Fruit fly (Drosophila melanogaster) whole organism, embryonic: Measurements from ENCODE around the gene Cul5.

Experiments used
- Atf-2 ChIP-seq: fragments of 200-800 bp; sonication (Bioruptor generic); optimal IDR thresholded peaks from 2 replicates; lab custom pipeline; 2016; ENCODE audit warnings: missing biosample characterization, missing genetic modification characterization
- Awh ChIP-seq: fragments of 200-800 bp; sonication (Bioruptor generic); IDR thresholded peaks from 2 replicates; pipeline ENCODE4, ENCODE4 v1.3.6; 2022; ENCODE audit warnings: missing biosample characterization, missing genetic modification characterization
- B-H1 ChIP-seq: fragments of 200-800 bp; sonication (Bioruptor generic); IDR thresholded peaks from 3 replicates; pipeline ENCODE4 v1.3.6; 2022; ENCODE audit warnings: missing biosample characterization, missing genetic modification characterization
- CG10274 ChIP-seq: fragments of 200-800 bp; sonication (Bioruptor generic); optimal IDR thresholded peaks from 3 replicates; lab custom pipeline; 2017; ENCODE audit warnings: missing biosample characterization, mild to moderate bottlenecking, missing genetic modification characterization
- CG10654 ChIP-seq: fragments of 200-800 bp; sonication (Bioruptor generic); optimal IDR thresholded peaks from 2 replicates; lab custom pipeline; 2016; ENCODE audit warnings: missing biosample characterization, missing genetic modification characterization
- CG11093 ChIP-seq: fragments of 200-800 bp; sonication (Bioruptor generic); IDR thresholded peaks from 3 replicates; pipeline ENCODE4 v1.3.6; 2022; ENCODE audit warnings: missing biosample characterization, missing genetic modification characterization
- CG11560 ChIP-seq: fragments of 200-800 bp; sonication (Bioruptor generic); IDR thresholded peaks from 3 replicates; pipeline ENCODE4 v1.3.6; 2022; ENCODE audit warnings: missing biosample characterization, missing genetic modification characterization
- CG12071 ChIP-seq: fragments of 200-800 bp; sonication (Bioruptor generic); optimal IDR thresholded peaks from 3 replicates; lab custom pipeline; 2018; ENCODE audit warnings: missing biosample characterization, mild to moderate bottlenecking, missing genetic modification characterization
- CG13424 ChIP-seq: fragments of 200-800 bp; sonication (Bioruptor generic); optimal IDR thresholded peaks from 2 replicates; lab custom pipeline; 2019; ENCODE audit warnings: missing biosample characterization, mild to moderate bottlenecking, missing genetic modification characterization, moderate library complexity
- CG15601 ChIP-seq: fragments of 200-800 bp; sonication (Bioruptor generic); optimal IDR thresholded peaks from 3 replicates; lab custom pipeline; 2019; ENCODE audit warnings: missing biosample characterization, mild to moderate bottlenecking, missing genetic modification characterization, moderate library complexity
- CG1792 ChIP-seq: fragments of 200-800 bp; sonication (Bioruptor generic); optimal IDR thresholded peaks from 2 replicates; lab custom pipeline; 2016; ENCODE audit warnings: missing biosample characterization, missing genetic modification characterization
- CG18599 ChIP-seq: fragments of 200-800 bp; sonication (Bioruptor generic); optimal IDR thresholded peaks from 3 replicates; lab custom pipeline; 2017; ENCODE audit warnings: missing biosample characterization, missing genetic modification characterization, mild to moderate bottlenecking, moderate library complexity, missing genetic modification reagents
- CG18764 ChIP-seq: fragments of 200-800 bp; sonication (Bioruptor generic); optimal IDR thresholded peaks from 3 replicates; lab custom pipeline; 2016; ENCODE audit warnings: missing biosample characterization, missing genetic modification characterization
- CG2199 ChIP-seq: fragments of 200-800 bp; sonication (Bioruptor generic); IDR thresholded peaks from 3 replicates; pipeline ENCODE4 v1.3.6; 2022; ENCODE audit warnings: missing biosample characterization, missing genetic modification characterization
- CG31365 ChIP-seq: fragments of 200-800 bp; sonication (Bioruptor generic); optimal IDR thresholded peaks from 2 replicates; lab custom pipeline; 2018; ENCODE audit warnings: missing biosample characterization, mild to moderate bottlenecking, missing genetic modification characterization
- CG32532 ChIP-seq: fragments of 200-800 bp; sonication (Bioruptor generic); IDR thresholded peaks from 2 replicates; pipeline ENCODE4 v1.3.6; 2022; ENCODE audit warnings: missing biosample characterization, missing genetic modification characterization
- CG32772 ChIP-seq: fragments of 200-800 bp; sonication (Bioruptor generic); IDR thresholded peaks from 2 replicates; pipeline ENCODE4 v1.3.6; 2022; ENCODE audit warnings: missing biosample characterization, missing genetic modification characterization
- CG33557 ChIP-seq: fragments of 200-800 bp; sonication (Bioruptor generic); optimal IDR thresholded peaks from 2 replicates; lab custom pipeline; 2019; ENCODE audit warnings: missing biosample characterization, mild to moderate bottlenecking, missing genetic modification characterization, moderate library complexity
- CG5245 ChIP-seq: fragments of 200-800 bp; sonication (Bioruptor generic); optimal IDR thresholded peaks from 3 replicates; lab custom pipeline; 2016; ENCODE audit warnings: missing biosample characterization, missing genetic modification characterization
- CG7928 ChIP-seq: fragments of 200-800 bp; sonication (Bioruptor generic); optimal IDR thresholded peaks from 2 replicates; lab custom pipeline; 2017; ENCODE audit warnings: missing biosample characterization, mild to moderate bottlenecking, missing genetic modification characterization
- CG8089 ChIP-seq: fragments of 200-800 bp; sonication (Bioruptor generic); optimal IDR thresholded peaks from 3 replicates; lab custom pipeline; 2016; ENCODE audit warnings: missing biosample characterization, missing genetic modification characterization
- CTCF ChIP-seq: fragments of 200-800 bp; sonication (Bioruptor generic); optimal IDR thresholded peaks from 2 replicates; lab custom pipeline; 2017; ENCODE audit warnings: missing biosample characterization, mild to moderate bottlenecking, missing genetic modification characterization, moderate library complexity
- D19A ChIP-seq: fragments of 200-800 bp; optimal IDR thresholded peaks from 3 replicates; lab custom pipeline; 2019; ENCODE audit warnings: missing biosample characterization, mild to moderate bottlenecking, missing genetic modification characterization, moderate library complexity
- Ets97D ChIP-seq: fragments of 200-800 bp; sonication (Bioruptor generic); optimal IDR thresholded peaks from 3 replicates; lab custom pipeline; 2016; ENCODE audit warnings: missing biosample characterization, missing genetic modification characterization
- HHEX ChIP-seq: fragments of 200-800 bp; sonication (Bioruptor generic); optimal IDR thresholded peaks from 3 replicates; lab custom pipeline; 2017; ENCODE audit warnings: missing biosample characterization, mild to moderate bottlenecking, missing genetic modification characterization, missing genetic modification reagents
- Mrtf ChIP-seq: fragments of 200-800 bp; sonication (Bioruptor generic); IDR thresholded peaks from 3 replicates; pipeline ENCODE4 v1.3.6; 2022; ENCODE audit warnings: missing biosample characterization, missing genetic modification characterization
- NFAT ChIP-seq: fragments of 200-800 bp; sonication (Bioruptor generic); IDR thresholded peaks from 2 replicates; pipeline ENCODE4 v1.3.6; 2022; ENCODE audit warnings: missing biosample characterization, missing genetic modification characterization
- Neu2 ChIP-seq: fragments of 200-800 bp; sonication (Bioruptor generic); optimal IDR thresholded peaks from 3 replicates; lab custom pipeline; 2016; ENCODE audit warnings: missing biosample characterization, missing genetic modification characterization, borderline replicate concordance
- Pdp1 ChIP-seq, 2 experiments: fragments of 200-800 bp; sonication (Bioruptor generic); optimal IDR thresholded peaks; 3 replicates each; lab custom pipeline; 2016; ENCODE audit warnings: missing biosample characterization in 2 of 2, missing genetic modification characterization in 2 of 2, mild to moderate bottlenecking in 1 of 2, moderate library complexity in 1 of 2
- Xbp1 ChIP-seq: fragments of 200-800 bp; sonication (Bioruptor generic); optimal IDR thresholded peaks from 3 replicates; lab custom pipeline; 2016; ENCODE audit warnings: missing biosample characterization, mild to moderate bottlenecking, missing genetic modification characterization
- bsh ChIP-seq, 2 experiments: fragments of 200-800 bp; sonication (Bioruptor generic); optimal IDR thresholded peaks; 2 replicates each; lab custom pipeline; 2017 to 2018; ENCODE audit warnings: mild to moderate bottlenecking in 2 of 2, missing biosample characterization in 2 of 2, missing genetic modification characterization in 2 of 2, moderate library complexity in 1 of 2
- chm ChIP-seq: fragments of 200-800 bp; sonication (Bioruptor generic); IDR thresholded peaks from 2 replicates; pipeline ENCODE4 v1.3.6; 2022; ENCODE audit warnings: missing biosample characterization, missing genetic modification characterization
- ewg ChIP-seq: fragments of 200-800 bp; sonication (Bioruptor generic); optimal IDR thresholded peaks from 3 replicates; lab custom pipeline; 2017; ENCODE audit warnings: mild to moderate bottlenecking, missing biosample characterization, missing genetic modification reagents, missing genetic modification characterization
- gcm ChIP-seq: fragments of 200-800 bp; sonication (Bioruptor generic); optimal IDR thresholded peaks from 2 replicates; lab custom pipeline; 2019; ENCODE audit warnings: missing biosample characterization, mild to moderate bottlenecking, missing genetic modification characterization, moderate library complexity
- her ChIP-seq: fragments of 200-800 bp; sonication (Bioruptor generic); optimal IDR thresholded peaks from 2 replicates; lab custom pipeline; 2016; ENCODE audit warnings: missing biosample characterization, missing genetic modification characterization
- hth ChIP-seq: fragments of >200 bp; optimal IDR thresholded peaks from 2 replicates; lab custom pipeline; 2017; ENCODE audit warnings: inconsistent platforms
- kni ChIP-seq: fragments of 200-800 bp; sonication (Bioruptor generic); optimal IDR thresholded peaks from 3 replicates; lab custom pipeline; 2017; ENCODE audit warnings: mild to moderate bottlenecking, missing biosample characterization, missing genetic modification reagents, missing genetic modification characterization
- knrl ChIP-seq: fragments of 200-800 bp; sonication (Bioruptor generic); IDR thresholded peaks from 3 replicates; pipeline ENCODE4 v1.3.6; 2022; ENCODE audit warnings: missing biosample characterization, missing genetic modification characterization; ENCODE audit not compliant: partially characterized antibody
- nerfin-1 ChIP-seq: fragments of 200-800 bp; sonication (Bioruptor generic); optimal IDR thresholded peaks from 3 replicates; lab custom pipeline; 2019; ENCODE audit warnings: missing biosample characterization, mild to moderate bottlenecking, missing genetic modification characterization, moderate library complexity
- odd ChIP-seq: fragments of 200-800 bp; sonication (Bioruptor generic); optimal IDR thresholded peaks from 2 replicates; lab custom pipeline; 2017; ENCODE audit warnings: missing biosample characterization, mild to moderate bottlenecking, missing genetic modification characterization
- psq ChIP-seq: fragments of 200-800 bp; sonication (Bioruptor generic); optimal IDR thresholded peaks from 2 replicates; lab custom pipeline; 2017; ENCODE audit warnings: missing biosample characterization, missing genetic modification characterization
- salm ChIP-seq: fragments of 200-800 bp; sonication (Bioruptor generic); optimal IDR thresholded peaks from 2 replicates; lab custom pipeline; 2018; ENCODE audit warnings: missing biosample characterization, mild to moderate bottlenecking, missing genetic modification characterization
- sc ChIP-seq, 3 experiments: fragments of >200 bp in 2 of 3; fragments of 200-800 bp in 1 of 3; sonication (Bioruptor generic) in 1 of 3; optimal IDR thresholded peaks; 2 replicates in 2 of 3; 3 replicates in 1 of 3; lab custom pipeline; 2017; ENCODE audit warnings: mild to moderate bottlenecking in 1 of 3, missing biosample characterization in 1 of 3, missing genetic modification characterization in 1 of 3, missing genetic modification reagents in 1 of 3
- schlank ChIP-seq: fragments of 200-800 bp; sonication (Bioruptor generic); optimal IDR thresholded peaks from 2 replicates; lab custom pipeline; 2018; ENCODE audit warnings: missing biosample characterization, mild to moderate bottlenecking, missing genetic modification characterization
- sens ChIP-seq: fragments of 200-800 bp; sonication (Bioruptor generic); peaks from one replicate; lab custom pipeline; 2016; ENCODE audit warnings: missing biosample characterization, missing genetic modification characterization
- so ChIP-seq: fragments of 200-800 bp; sonication (Bioruptor generic); IDR thresholded peaks from 3 replicates; pipeline ENCODE4 v1.3.6; 2022; ENCODE audit warnings: missing biosample characterization, missing genetic modification characterization
- sob ChIP-seq: fragments of 200-800 bp; sonication (Bioruptor generic); IDR thresholded peaks from 2 replicates; pipeline ENCODE4 v1.3.6; 2022; ENCODE audit warnings: missing biosample characterization, missing genetic modification characterization
- stc ChIP-seq: fragments of 200-800 bp; sonication (Bioruptor generic); IDR thresholded peaks from 2 replicates; pipeline ENCODE4 v1.3.6; 2022; ENCODE audit warnings: missing biosample characterization, missing genetic modification characterization
- sug ChIP-seq: fragments of 200-800 bp; optimal IDR thresholded peaks from 2 replicates; lab custom pipeline; 2019; ENCODE audit warnings: missing biosample characterization, mild to moderate bottlenecking, missing genetic modification characterization, moderate library complexity
- wor ChIP-seq: fragments of 200-800 bp; sonication (Bioruptor generic); IDR thresholded peaks from 2 replicates; pipeline ENCODE4 v1.3.6; 2022; ENCODE audit warnings: missing biosample characterization, missing genetic modification characterization
- zfh2 ChIP-seq: fragments of 200-800 bp; sonication (Bioruptor generic); optimal IDR thresholded peaks from 2 replicates; lab custom pipeline; 2016; ENCODE audit warnings: missing biosample characterization, missing genetic modification characterization

Gene Cul5

DNA sequence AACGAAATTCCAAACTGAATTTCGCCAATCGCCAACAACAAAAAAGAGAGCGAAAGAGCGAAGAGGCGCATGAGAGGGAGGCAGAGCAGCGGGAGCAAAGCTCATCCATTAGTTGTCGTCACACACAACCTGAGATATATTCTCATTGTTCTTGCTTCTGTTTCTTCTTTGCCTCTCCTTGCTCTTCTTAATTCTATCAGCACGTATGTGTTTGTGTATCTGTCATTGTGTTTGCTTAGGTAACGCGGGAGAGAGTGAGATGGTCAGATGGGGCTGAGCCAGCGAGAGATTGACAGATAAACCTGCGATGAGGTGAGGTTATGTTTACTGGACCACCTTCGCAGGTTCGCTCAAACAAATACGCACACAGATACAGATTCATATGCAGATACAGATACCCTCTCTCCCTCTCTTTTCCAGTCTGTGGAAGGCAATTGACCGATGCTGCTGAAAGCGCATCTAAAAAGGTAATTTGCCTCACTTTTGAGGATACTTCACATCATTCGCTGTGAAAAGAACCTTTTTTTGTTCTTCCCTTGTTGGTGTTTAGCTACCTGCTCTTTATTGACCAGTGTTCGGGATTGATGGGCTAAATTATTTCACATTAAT is 11.3 kb upstream of the Cul5 start (continued):
- TF ChIP-seq bsh (GFP tag; optimal IDR thresholded peaks at IDR 0.05; lab: Kevin White, UChicago) (peak in 1 of 2 experiments; percentile 10), Mrtf (no peak), wor (no peak), nerfin-1 (tag; lab: Kevin White, UChicago) (peak; percentile 10), Pdp1 (GFP tag; optimal IDR thresholded peaks at IDR 0.05; lab: Kevin White, UChicago) (peak in 1 of 2 experiments; percentile 76), CG11560 (no peak), schlank (tag; lab: Kevin White, UChicago) (no peak), CG32532 (GFP tag; lab: Robert Waterston, UW) (no peak; the same call in 1 of the 2 replicates), so (GFP tag; lab: Robert Waterston, UW) (no peak), CG13424 (tag; lab: Kevin White, UChicago) (no peak), odd (GFP tag; lab: Kevin White, UChicago) (no peak), sens (GFP tag; lab: Kevin White, UChicago) (peak; percentile 31), salm (tag; lab: Kevin White, UChicago) (no peak), ewg (GFP tag; lab: Kevin White, UChicago) (no peak), Atf-2 (GFP tag; lab: Kevin White, UChicago) (no peak), D19A (tag; lab: Kevin White, UChicago) (peak; percentile 64), CG33557 (GFP tag; lab: Kevin White, UChicago) (peak; percentile 27), CG7928 (GFP tag; lab: Kevin White, UChicago) (no peak), stc (GFP tag; lab: Robert Waterston, UW) (0 out of 2 replicates have a peak, but pooled peaks have one; percentile 14), B-H1 (GFP tag; lab: Robert Waterston, UW) (no peak), CG18764 (GFP tag; lab: Kevin White, UChicago) (no peak), CG18599 (GFP tag; lab: Kevin White, UChicago) (peak; percentile 18), chm (no peak), CTCF (GFP tag; lab: Kevin White, UChicago) (no peak), CG1792 (GFP tag; lab: Kevin White, UChicago) (no peak), psq (peak; percentile 26), kni (GFP tag; lab: Kevin White, UChicago) (peak; percentile 97), gcm (GFP tag; lab: Kevin White, UChicago) (peak; percentile 2), CG10274 (GFP tag; lab: Kevin White, UChicago) (no peak), CG31365 (tag; lab: Kevin White, UChicago) (no peak), knrl (GFP tag; lab: Robert Waterston, UW) (no peak), CG11093 (no peak), Awh (GFP tag; lab: Robert Waterston, UW) (no peak), sc (optimal IDR thresholded peaks at IDR 0.05; lab: Kevin White, UChicago) (no peak), sc (GFP tag; optimal IDR thresholded peaks at IDR 0.05; lab: Kevin White, UChicago) (no peak), zfh2 (no peak), sug (tag; lab: Kevin White, UChicago) (peak; percentile 77), her (GFP tag; lab: Kevin White, UChicago) (no peak), hth (no peak), CG8089 (no peak), Ets97D (GFP tag; lab: Kevin White, UChicago) (no peak), Neu2 (GFP tag; lab: Kevin White, UChicago) (no peak), CG10654 (GFP tag; lab: Kevin White, UChicago) (no peak), CG32772 (GFP tag; lab: Robert Waterston, UW) (no peak), CG12071 (GFP tag; lab: Kevin White, UChicago) (peak; percentile 43), HHEX (GFP tag; lab: Kevin White, UChicago) (peak; percentile 15), CG15601 (tag; lab: Kevin White, UChicago) (peak; percentile 5), NFAT (GFP tag; lab: Robert Waterston, UW) (no peak), sob (GFP tag; lab: Robert Waterston, UW) (no peak; the same call in 1 of the 2 replicates), Xbp1 (GFP tag; lab: Kevin White, UChicago) (no peak), CG5245 (no peak), CG2199 (GFP tag; lab: Robert Waterston, UW) (0 out of 3 replicates have a peak, but pooled peaks have one; percentile 33)
